Fruit fly (Drosophila melanogaster) whole organism, embryonic: ENCODE results near the gene CG6891.

Experiments used
- Asciz ChIP-seq: fragments of 200-800 bp; sonication (Bioruptor generic); optimal IDR thresholded peaks from 2 replicates; lab custom pipeline; 2017; ENCODE audit warnings: missing biosample characterization, mild to moderate bottlenecking, missing genetic modification characterization, missing genetic modification reagents
- Atf6 ChIP-seq: fragments of 200-800 bp; sonication (Bioruptor generic); IDR thresholded peaks from 2 replicates; pipeline ENCODE4 v1.3.6; 2022; ENCODE audit warnings: missing biosample characterization, missing genetic modification characterization
- BEAF-32 ChIP-seq: fragments of 200-800 bp; sonication (Bioruptor generic); optimal IDR thresholded peaks from 3 replicates; lab custom pipeline; 2017; ENCODE audit warnings: missing biosample characterization, missing genetic modification characterization, mild to moderate bottlenecking, moderate library complexity, missing genetic modification reagents
- CG11560 ChIP-seq: fragments of 200-800 bp; sonication (Bioruptor generic); IDR thresholded peaks from 3 replicates; pipeline ENCODE4 v1.3.6; 2022; ENCODE audit warnings: missing biosample characterization, missing genetic modification characterization
- CG12071 ChIP-seq: fragments of 200-800 bp; sonication (Bioruptor generic); optimal IDR thresholded peaks from 3 replicates; lab custom pipeline; 2018; ENCODE audit warnings: missing biosample characterization, mild to moderate bottlenecking, missing genetic modification characterization
- CG12659 ChIP-seq: fragments of 200-800 bp; sonication (Bioruptor generic); optimal IDR thresholded peaks from 3 replicates; lab custom pipeline; 2017; ENCODE audit warnings: mild to moderate bottlenecking, missing biosample characterization, missing genetic modification reagents, missing genetic modification characterization
- CG13287 ChIP-seq: fragments of 200-800 bp; sonication (Bioruptor generic); IDR thresholded peaks from 2 replicates; pipeline ENCODE4 v1.3.6; 2022; ENCODE audit warnings: missing biosample characterization, missing genetic modification characterization; ENCODE audit not compliant: partially characterized antibody
- CG13296 ChIP-seq: fragments of 200-800 bp; sonication (Bioruptor generic); optimal IDR thresholded peaks from 3 replicates; lab custom pipeline; 2018; ENCODE audit warnings: missing biosample characterization, mild to moderate bottlenecking, missing genetic modification characterization
- CG13775 ChIP-seq: fragments of 200-800 bp; sonication (Bioruptor generic); optimal IDR thresholded peaks from 3 replicates; lab custom pipeline; 2017; ENCODE audit warnings: missing biosample characterization, mild to moderate bottlenecking, missing genetic modification characterization
- CG14860 ChIP-seq: fragments of 200-800 bp; sonication (Bioruptor generic); IDR thresholded peaks from 3 replicates; pipeline ENCODE4 v1.3.6; 2022; ENCODE audit warnings: missing biosample characterization, missing genetic modification characterization; ENCODE audit not compliant: partially characterized antibody
- CG15601 ChIP-seq: fragments of 200-800 bp; sonication (Bioruptor generic); optimal IDR thresholded peaks from 3 replicates; lab custom pipeline; 2019; ENCODE audit warnings: missing biosample characterization, mild to moderate bottlenecking, missing genetic modification characterization, moderate library complexity
- CG1603 ChIP-seq: fragments of 200-800 bp; sonication (Bioruptor generic); optimal IDR thresholded peaks from 2 replicates; lab custom pipeline; 2019; ENCODE audit warnings: missing biosample characterization, mild to moderate bottlenecking, missing genetic modification characterization, moderate library complexity
- CG16813 ChIP-seq: fragments of 200-800 bp; sonication (Bioruptor generic); IDR thresholded peaks from 3 replicates; pipeline ENCODE4 v1.3.6; 2022; ENCODE audit warnings: missing biosample characterization, missing genetic modification characterization; ENCODE audit not compliant: partially characterized antibody
- CG17385 ChIP-seq: fragments of 200-800 bp; sonication (Bioruptor generic); optimal IDR thresholded peaks from 3 replicates; lab custom pipeline; 2018; ENCODE audit warnings: missing biosample characterization, mild to moderate bottlenecking, missing genetic modification characterization
- CG17802 ChIP-seq: fragments of 200-800 bp; sonication (Bioruptor generic); optimal IDR thresholded peaks from 2 replicates; lab custom pipeline; 2018; ENCODE audit warnings: missing biosample characterization, mild to moderate bottlenecking, missing genetic modification characterization, moderate library complexity
- CG17829 ChIP-seq: fragments of 200-800 bp; optimal IDR thresholded peaks from 2 replicates; lab custom pipeline; 2019; ENCODE audit warnings: missing biosample characterization, mild to moderate bottlenecking, missing genetic modification characterization, moderate library complexity
- CG2199 ChIP-seq: fragments of 200-800 bp; sonication (Bioruptor generic); IDR thresholded peaks from 3 replicates; pipeline ENCODE4 v1.3.6; 2022; ENCODE audit warnings: missing biosample characterization, missing genetic modification characterization
- CG2712 ChIP-seq: fragments of 200-800 bp; optimal IDR thresholded peaks from 3 replicates; lab custom pipeline; 2019; ENCODE audit warnings: missing biosample characterization, mild to moderate bottlenecking, missing genetic modification characterization, moderate library complexity
- CG3847 ChIP-seq: fragments of 200-800 bp; sonication (Bioruptor generic); IDR thresholded peaks from 2 replicates; pipeline ENCODE4 v1.3.6; 2022; ENCODE audit warnings: missing biosample characterization, missing genetic modification characterization
- CG5180 ChIP-seq: fragments of 200-800 bp; sonication (Bioruptor generic); optimal IDR thresholded peaks from 3 replicates; lab custom pipeline; 2017; ENCODE audit warnings: missing biosample characterization, missing genetic modification characterization, mild to moderate bottlenecking, moderate library complexity, missing genetic modification reagents
- CG5245 ChIP-seq: fragments of 200-800 bp; sonication (Bioruptor generic); optimal IDR thresholded peaks from 3 replicates; lab custom pipeline; 2016; ENCODE audit warnings: missing biosample characterization, missing genetic modification characterization
- CG6272 ChIP-seq: fragments of 200-800 bp; sonication (Bioruptor generic); IDR thresholded peaks from 2 replicates; pipeline ENCODE4 v1.3.6; 2022; ENCODE audit warnings: missing biosample characterization, missing genetic modification characterization
- CG6854 ChIP-seq: fragments of 200-800 bp; sonication (Bioruptor generic); optimal IDR thresholded peaks from 3 replicates; lab custom pipeline; 2017; ENCODE audit warnings: missing biosample characterization, mild to moderate bottlenecking, missing genetic modification characterization
- CoRest ChIP-seq: fragments of 200-800 bp; sonication (Bioruptor generic); optimal IDR thresholded peaks from 3 replicates; lab custom pipeline; 2018; ENCODE audit warnings: missing biosample characterization, mild to moderate bottlenecking, missing genetic modification characterization, moderate library complexity
- D ChIP-seq, 2 experiments: fragments of 200-800 bp in 1 of 2; fragments of >200 bp in 1 of 2; sonication (Bioruptor generic) in 1 of 2; optimal IDR thresholded peaks; 2 replicates in 1 of 2; 3 replicates in 1 of 2; lab custom pipeline; 2017; ENCODE audit warnings: mild to moderate bottlenecking in 1 of 2, missing biosample characterization in 1 of 2, missing genetic modification characterization in 1 of 2, missing genetic modification reagents in 1 of 2
- Dll ChIP-seq: fragments of 200-800 bp; sonication (Bioruptor generic); IDR thresholded peaks from 4 replicates; pipeline ENCODE4 v1.3.6; 2022; ENCODE audit warnings: missing biosample characterization, missing genetic modification characterization; ENCODE audit not compliant: partially characterized antibody
- H15 ChIP-seq: fragments of 200-800 bp; sonication (Bioruptor generic); IDR thresholded peaks from 3 replicates; pipeline ENCODE4 v1.3.6; 2022; ENCODE audit warnings: missing biosample characterization, missing genetic modification characterization
- HmgZ ChIP-seq: fragments of 200-800 bp; sonication (Bioruptor generic); optimal IDR thresholded peaks from 2 replicates; lab custom pipeline; 2018; ENCODE audit warnings: missing biosample characterization, mild to moderate bottlenecking, missing genetic modification characterization
- Nf-YA ChIP-seq: fragments of 200-800 bp; sonication (Bioruptor generic); IDR thresholded peaks from 2 replicates; pipeline ENCODE4 v1.3.6; 2022; ENCODE audit warnings: missing biosample characterization, missing genetic modification characterization
- Xbp1 ChIP-seq: fragments of 200-800 bp; sonication (Bioruptor generic); optimal IDR thresholded peaks from 3 replicates; lab custom pipeline; 2016; ENCODE audit warnings: missing biosample characterization, mild to moderate bottlenecking, missing genetic modification characterization
- ab ChIP-seq: fragments of 200-800 bp; sonication (Bioruptor generic); optimal IDR thresholded peaks from 2 replicates; lab custom pipeline; 2016; ENCODE audit warnings: missing biosample characterization, missing genetic modification characterization
- amos ChIP-seq: fragments of 200-800 bp; sonication (Bioruptor generic); IDR thresholded peaks from 2 replicates; pipeline ENCODE4 v1.3.6; 2022; ENCODE audit warnings: missing biosample characterization, missing genetic modification characterization; ENCODE audit not compliant: partially characterized antibody
- az2 ChIP-seq: fragments of 200-800 bp; sonication (Bioruptor generic); optimal IDR thresholded peaks from 3 replicates; lab custom pipeline; 2016; ENCODE audit warnings: missing biosample characterization, missing genetic modification characterization
- bbx ChIP-seq: fragments of 200-800 bp; sonication (Bioruptor generic); IDR thresholded peaks from 2 replicates; pipeline ENCODE4 v1.3.6; 2022; ENCODE audit warnings: missing biosample characterization, missing genetic modification characterization; ENCODE audit not compliant: partially characterized antibody
- cwo ChIP-seq: fragments of 200-800 bp; sonication (Bioruptor generic); optimal IDR thresholded peaks from 3 replicates; lab custom pipeline; 2017; ENCODE audit warnings: missing biosample characterization, missing genetic modification characterization, mild to moderate bottlenecking, moderate library complexity, missing genetic modification reagents
- dmrt11E ChIP-seq: fragments of 200-800 bp; sonication (Bioruptor generic); optimal IDR thresholded peaks from 3 replicates; lab custom pipeline; 2018; ENCODE audit warnings: missing biosample characterization, mild to moderate bottlenecking, missing genetic modification characterization, moderate library complexity
- esg ChIP-seq: fragments of 200-800 bp; sonication (Bioruptor generic); conservative IDR thresholded peaks from 2 replicates; pipeline ENCODE4 v1.3.6; 2022; ENCODE audit warnings: missing biosample characterization, missing genetic modification characterization
- eve ChIP-seq, 2 experiments: fragments of >200 bp; optimal IDR thresholded peaks; 2 replicates each; lab custom pipeline; 2017; ENCODE audit warnings: missing biosample characterization in 2 of 2, missing genetic modification characterization in 2 of 2
- fd96Cb ChIP-seq: fragments of 200-800 bp; sonication (Bioruptor generic); optimal IDR thresholded peaks from 2 replicates; lab custom pipeline; 2018; ENCODE audit warnings: missing biosample characterization, mild to moderate bottlenecking, missing genetic modification characterization, moderate library complexity
- gro ChIP-seq: fragments of 200-800 bp; sonication (Bioruptor generic); optimal IDR thresholded peaks from 2 replicates; lab custom pipeline; 2016; ENCODE audit warnings: missing biosample characterization, missing genetic modification characterization
- mam ChIP-seq: fragments of 200-800 bp; sonication (Bioruptor generic); optimal IDR thresholded peaks from 3 replicates; lab custom pipeline; 2016; ENCODE audit warnings: missing biosample characterization, missing genetic modification characterization
- pb ChIP-seq: fragments of 200-800 bp; sonication (Bioruptor generic); optimal IDR thresholded peaks from 3 replicates; lab custom pipeline; 2016; ENCODE audit warnings: missing biosample characterization, missing genetic modification characterization
- prd ChIP-seq, 3 experiments: fragments of >200 bp in 2 of 3; fragments of 200-800 bp in 1 of 3; sonication (Bioruptor generic) in 1 of 3; optimal IDR thresholded peaks in 2 of 3; IDR thresholded peaks in 1 of 3; 2 replicates in 2 of 3; 3 replicates in 1 of 3; pipeline versions ENCODE4 v1.3.6 to Lab custom; 2017 to 2022; ENCODE audit warnings: missing biosample characterization in 1 of 3, missing genetic modification characterization in 1 of 3
- sug ChIP-seq: fragments of 200-800 bp; optimal IDR thresholded peaks from 2 replicates; lab custom pipeline; 2019; ENCODE audit warnings: missing biosample characterization, mild to moderate bottlenecking, missing genetic modification characterization, moderate library complexity
- trem ChIP-seq: fragments of 200-800 bp; optimal IDR thresholded peaks from 3 replicates; lab custom pipeline; 2019; ENCODE audit warnings: missing biosample characterization, mild to moderate bottlenecking, missing genetic modification characterization, moderate library complexity
- vvl ChIP-seq: fragments of 200-800 bp; sonication (Bioruptor generic); IDR thresholded peaks from 2 replicates; pipeline ENCODE4 v1.3.6; 2022; ENCODE audit warnings: missing biosample characterization, missing genetic modification characterization
- zen ChIP-seq: fragments of 200-800 bp; sonication (Bioruptor generic); optimal IDR thresholded peaks from 3 replicates; lab custom pipeline; 2018; ENCODE audit warnings: missing biosample characterization, mild to moderate bottlenecking, missing genetic modification characterization, moderate library complexity

The CG6891 gene

dm6 chrX:18783417-18784123, 8.5 kb downstream of the CG6891 start, which contains the start of gene CG18259 (continued):
- TF ChIP-seq prd (optimal IDR thresholded peaks at IDR 0.05; lab: Kevin White, UChicago) (no peak), prd (GFP tag; IDR thresholded peaks at IDR 0.05; lab: Robert Waterston, UW) (0 out of 3 replicates have a peak, but pooled peaks have one; percentile 9), CG16813 (GFP tag; lab: Robert Waterston, UW) (peak; percentile 91), Xbp1 (GFP tag; lab: Kevin White, UChicago) (peak; percentile 6), gro (no peak), vvl (GFP tag; lab: Robert Waterston, UW) (no peak), CG13775 (no peak), D (optimal IDR thresholded peaks at IDR 0.05; lab: Kevin White, UChicago) (no peak), D (GFP tag; optimal IDR thresholded peaks at IDR 0.05; lab: Kevin White, UChicago) (no peak), eve (GFP tag; optimal IDR thresholded peaks at IDR 0.05; lab: Kevin White, UChicago) (no peak), CG17802 (tag; lab: Kevin White, UChicago) (peak; percentile 66), Nf-YA (GFP tag; lab: Robert Waterston, UW) (no peak), Asciz (GFP tag; lab: Kevin White, UChicago) (no peak), CG14860 (GFP tag; lab: Robert Waterston, UW) (peak; percentile 77; the same call in 2 of the 3 replicates), CG1603 (tag; lab: Kevin White, UChicago) (peak; percentile 32), CG6272 (GFP tag; lab: Robert Waterston, UW) (no peak), esg (GFP tag; lab: Robert Waterston, UW) (no peak), H15 (GFP tag; lab: Robert Waterston, UW) (no peak), amos (GFP tag; lab: Robert Waterston, UW) (peak; percentile 82), CG12071 (no peak), cwo (no peak), Dll (GFP tag; lab: Robert Waterston, UW) (peak; percentile 86), zen (tag; lab: Kevin White, UChicago) (no peak), CG6854 (GFP tag; lab: Kevin White, UChicago) (no peak), CG5180 (GFP tag; lab: Kevin White, UChicago) (no peak), CoRest (tag; lab: Kevin White, UChicago) (peak; percentile 40), CG5245 (GFP tag; lab: Kevin White, UChicago) (no peak), trem (peak; percentile 35), CG15601 (peak; percentile 20), CG3847 (GFP tag; lab: Robert Waterston, UW) (peak; percentile 46), fd96Cb (tag; lab: Kevin White, UChicago) (no peak), CG12659 (GFP tag; lab: Kevin White, UChicago) (peak; percentile 60), CG17829 (tag; lab: Kevin White, UChicago) (peak; percentile 17), sug (tag; lab: Kevin White, UChicago) (peak; percentile 37), bbx (GFP tag; lab: Robert Waterston, UW) (peak; percentile 70; the same call in 1 of the 2 replicates), CG13296 (GFP tag; lab: Kevin White, UChicago) (no peak), ab (GFP tag; lab: Kevin White, UChicago) (no peak), az2 (no peak), CG13287 (peak; percentile 79), mam (GFP tag; lab: Kevin White, UChicago) (peak; percentile 19), dmrt11E (tag; lab: Kevin White, UChicago) (no peak), HmgZ (peak; percentile 29), CG2199 (GFP tag; lab: Robert Waterston, UW) (no peak), CG11560 (tag; lab: Robert Waterston, UW) (no peak), pb (GFP tag; lab: Kevin White, UChicago) (no peak), CG17385 (GFP tag; lab: Kevin White, UChicago) (no peak), Atf6 (no peak), BEAF-32 (GFP tag; lab: Kevin White, UChicago) (peak; percentile 94), CG2712 (tag; lab: Kevin White, UChicago) (peak; percentile 28)
